Fruit fly (Drosophila melanogaster) whole organism: ENCODE measurements around the gene CG34448.

ENCODE experiments used
- CG8478 ChIP-seq: fragments of >200 bp; optimal IDR thresholded peaks from 2 replicates; lab custom pipeline; 2018; ENCODE audit warnings: inconsistent platforms
- Dll ChIP-seq: fragments of >200 bp; optimal IDR thresholded peaks from 2 replicates; lab custom pipeline; 2017
- pan ChIP-seq: fragments of >200 bp; optimal IDR thresholded peaks from 2 replicates; lab custom pipeline; 2017
- psq ChIP-seq: fragments of >200 bp; optimal IDR thresholded peaks from 2 replicates; lab custom pipeline; 2017
- usp ChIP-seq: fragments of >200 bp; optimal IDR thresholded peaks from 2 replicates; lab custom pipeline; 2017; ENCODE audit warnings: missing biosample characterization, missing genetic modification characterization, mixed read lengths

DNA sequence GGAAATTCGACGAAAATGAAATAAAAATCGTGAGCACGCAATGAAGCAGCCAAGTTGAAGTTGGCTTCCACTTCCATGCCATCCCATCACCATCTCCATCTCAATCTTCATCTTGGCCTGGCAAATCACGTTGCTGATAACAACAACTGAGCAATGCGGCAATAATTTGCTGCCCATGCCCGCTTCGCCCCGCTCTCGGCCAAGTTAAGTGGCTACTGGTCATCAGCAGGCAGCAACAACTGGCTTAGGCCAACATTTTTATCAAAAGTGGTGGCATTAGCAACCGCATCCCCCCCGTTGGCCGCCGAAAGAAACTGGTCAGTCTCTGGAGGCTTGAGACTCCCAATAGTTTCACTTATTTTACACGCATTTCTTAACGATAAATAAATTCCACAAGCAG is 12.5 kb upstream of the CG34448 start:
- TF ChIP-seq CG8478 (lab: Kevin White, UChicago) (no peak), Dll (lab: Kevin White, UChicago) (no peak), pan (lab: Kevin White, UChicago) (no peak), psq (lab: Kevin White, UChicago) (no peak), usp (GFP tag; lab: Kevin White, UChicago) (no peak)
